Worm (Caenorhabditis elegans) whole organism, L3 larva: Measurements from ENCODE around the gene ant-1.4.

ENCODE experiments used
- R02D3.7 ChIP-seq: fragments of 150-350 bp; optimal IDR thresholded peaks from 2 replicates; lab custom pipeline; 2014; ENCODE audit warnings: missing biosample characterization, missing genetic modification characterization
- ZK546.5 ChIP-seq: sonication (generic microtip); optimal IDR thresholded peaks from 2 replicates; lab custom pipeline; 2017; ENCODE audit warnings: missing biosample characterization, missing genetic modification characterization
- ama-1 ChIP-seq: fragments of 150-350 bp; optimal IDR thresholded peaks from 2 replicates; lab custom pipeline; 2018
- ceh-16 ChIP-seq: sonication (generic microtip); optimal IDR thresholded peaks from 2 replicates; lab custom pipeline; 2017; ENCODE audit warnings: missing biosample characterization, missing genetic modification characterization
- ceh-28 ChIP-seq: fragments of 150-350 bp; optimal IDR thresholded peaks from 2 replicates; lab custom pipeline; 2014; ENCODE audit warnings: missing biosample characterization, missing genetic modification reagents, missing genetic modification characterization
- ceh-9 ChIP-seq: sonication (generic microtip); optimal IDR thresholded peaks from 2 replicates; lab custom pipeline; 2018; ENCODE audit warnings: missing biosample characterization, missing genetic modification characterization
- daf-12 ChIP-seq: fragments of 150-350 bp; optimal IDR thresholded peaks from 2 replicates; lab custom pipeline; 2014; ENCODE audit warnings: missing biosample characterization, missing genetic modification reagents, missing genetic modification characterization
- egl-27 ChIP-seq: sonication (generic microtip); optimal IDR thresholded peaks from 4 replicates; lab custom pipeline; 2017; ENCODE audit warnings: missing biosample characterization, missing genetic modification reagents, missing genetic modification characterization
- egl-5 ChIP-seq: fragments of 150-350 bp; optimal IDR thresholded peaks from 2 replicates; lab custom pipeline; 2017; ENCODE audit warnings: missing biosample characterization, missing genetic modification reagents, missing genetic modification characterization, inconsistent platforms
- elt-1 ChIP-seq: fragments of 150-350 bp; optimal IDR thresholded peaks from 2 replicates; lab custom pipeline; 2014; ENCODE audit warnings: missing biosample characterization, missing genetic modification characterization
- elt-2 ChIP-seq: sonication (generic microtip); optimal IDR thresholded peaks from 2 replicates; lab custom pipeline; 2016; ENCODE audit warnings: missing genetic modification reagents, mild to moderate bottlenecking, missing genetic modification characterization, missing compliant biosample characterization
- elt-3 ChIP-seq, 3 experiments: fragments of 150-350 bp in 1 of 3; sonication (generic microtip) in 2 of 3; optimal IDR thresholded peaks; 2 replicates in 2 of 3; 4 replicates in 1 of 3; lab custom pipeline; 2014 to 2017; ENCODE audit warnings: missing biosample characterization in 3 of 3, missing genetic modification characterization in 3 of 3
- fkh-10 ChIP-seq: sonication (generic microtip); optimal IDR thresholded peaks from 2 replicates; lab custom pipeline; 2017; ENCODE audit warnings: missing biosample characterization, missing genetic modification reagents, missing genetic modification characterization
- fkh-2 ChIP-seq: fragments of 150-350 bp; optimal IDR thresholded peaks from 2 replicates; lab custom pipeline; 2014; ENCODE audit warnings: missing biosample characterization, missing genetic modification reagents, missing genetic modification characterization
- fos-1 ChIP-seq: fragments of 150-350 bp; optimal IDR thresholded peaks from 2 replicates; lab custom pipeline; 2014; ENCODE audit warnings: missing biosample characterization, missing genetic modification characterization
- hmg-11 ChIP-seq: sonication (generic microtip); optimal IDR thresholded peaks from 2 replicates; lab custom pipeline; 2016; ENCODE audit warnings: missing genetic modification characterization, missing compliant biosample characterization
- jun-1 ChIP-seq: fragments of 150-350 bp; optimal IDR thresholded peaks from 2 replicates; lab custom pipeline; 2014; ENCODE audit warnings: missing biosample characterization, missing genetic modification reagents, missing genetic modification characterization
- lin-15B ChIP-seq: fragments of 150-350 bp; optimal IDR thresholded peaks from 2 replicates; lab custom pipeline; 2014; ENCODE audit warnings: missing biosample characterization, missing genetic modification characterization
- lin-39 ChIP-seq: fragments of 150-350 bp; optimal IDR thresholded peaks from 2 replicates; lab custom pipeline; 2018; ENCODE audit warnings: missing biosample characterization, missing genetic modification reagents, missing genetic modification characterization
- lsy-12 ChIP-seq: sonication (generic microtip); optimal IDR thresholded peaks from 2 replicates; lab custom pipeline; 2016; ENCODE audit warnings: mild to moderate bottlenecking, missing genetic modification characterization, missing compliant biosample characterization
- mdl-1 ChIP-seq: fragments of 150-350 bp; optimal IDR thresholded peaks from 2 replicates; lab custom pipeline; 2014; ENCODE audit warnings: missing biosample characterization, missing genetic modification characterization
- nfya-1 ChIP-seq: sonication (generic microtip); optimal IDR thresholded peaks from 2 replicates; lab custom pipeline; 2017; ENCODE audit warnings: missing genetic modification characterization, mild to moderate bottlenecking, missing compliant biosample characterization, antibody characterized with exemption, moderate library complexity; ENCODE audit not compliant: insufficient read depth
- nhr-11 ChIP-seq: fragments of 150-350 bp; optimal IDR thresholded peaks from 2 replicates; lab custom pipeline; 2014; ENCODE audit warnings: missing biosample characterization, missing genetic modification characterization
- nhr-12 ChIP-seq: fragments of 150-350 bp; optimal IDR thresholded peaks from 2 replicates; lab custom pipeline; 2014; ENCODE audit warnings: missing biosample characterization, missing genetic modification characterization
- nhr-23 ChIP-seq: fragments of 150-350 bp; optimal IDR thresholded peaks from 2 replicates; lab custom pipeline; 2014; ENCODE audit warnings: missing biosample characterization, missing genetic modification reagents, missing genetic modification characterization
- nhr-237 ChIP-seq: fragments of 150-350 bp; optimal IDR thresholded peaks from 2 replicates; lab custom pipeline; 2014; ENCODE audit warnings: missing biosample characterization, missing genetic modification characterization
- nhr-25 ChIP-seq: sonication (generic microtip); optimal IDR thresholded peaks from 2 replicates; lab custom pipeline; 2017; ENCODE audit warnings: missing biosample characterization, missing genetic modification characterization
- nhr-28 ChIP-seq: fragments of 150-350 bp; optimal IDR thresholded peaks from 2 replicates; lab custom pipeline; 2014; ENCODE audit warnings: missing biosample characterization, missing genetic modification characterization
- nhr-43 ChIP-seq: sonication (generic microtip); optimal IDR thresholded peaks from 2 replicates; lab custom pipeline; 2016; ENCODE audit warnings: mild to moderate bottlenecking, missing genetic modification characterization, missing compliant biosample characterization; ENCODE audit not compliant: poor library complexity, severe bottlenecking
- nhr-77 ChIP-seq: fragments of 150-350 bp; optimal IDR thresholded peaks from 2 replicates; lab custom pipeline; 2014; ENCODE audit warnings: missing biosample characterization, missing genetic modification characterization
- pha-4 ChIP-seq: fragments of 150-350 bp; optimal IDR thresholded peaks from 2 replicates; lab custom pipeline; 2014; ENCODE audit warnings: missing biosample characterization, missing genetic modification reagents, missing genetic modification characterization
- pqm-1 ChIP-seq: fragments of 150-350 bp; optimal IDR thresholded peaks from 2 replicates; lab custom pipeline; 2017; ENCODE audit warnings: missing biosample characterization, missing genetic modification characterization, inconsistent platforms
- sea-2 ChIP-seq: fragments of 150-350 bp; sonication (generic microtip); optimal IDR thresholded peaks from 4 replicates; lab custom pipeline; 2014; ENCODE audit warnings: missing biosample characterization, missing genetic modification reagents, missing genetic modification characterization
- tbx-2 ChIP-seq: sonication (generic microtip); optimal IDR thresholded peaks from 2 replicates; lab custom pipeline; 2016; ENCODE audit warnings: mild to moderate bottlenecking, missing genetic modification characterization, missing compliant biosample characterization
- unc-39 ChIP-seq: sonication (generic microtip); optimal IDR thresholded peaks from 4 replicates; lab custom pipeline; 2017; ENCODE audit warnings: missing biosample characterization, missing genetic modification characterization
- zag-1 ChIP-seq: fragments of 150-350 bp; optimal IDR thresholded peaks from 2 replicates; lab custom pipeline; 2014; ENCODE audit warnings: missing biosample characterization, missing genetic modification characterization
- ztf-11 ChIP-seq: fragments of 150-350 bp; optimal IDR thresholded peaks from 2 replicates; lab custom pipeline; 2014; ENCODE audit warnings: missing biosample characterization, missing genetic modification characterization
- ztf-4 ChIP-seq: fragments of 150-350 bp; optimal IDR thresholded peaks from 2 replicates; lab custom pipeline; 2014; ENCODE audit warnings: missing biosample characterization, missing genetic modification characterization

Gene ant-1.4

ce11 chrIV:8460208-8460607 lies at the start of gene ant-1.4:
Gene ant-1.4 (minus strand): TSS chrIV:8460308.
- no peak for TF ChIP-seq nhr-28 (tag; lab: Kevin White, UChicago)
- TF ChIP-seq lin-15B (tag; lab: Kevin White, UChicago) = no peak
- no peak for TF ChIP-seq ZK546.5 (tag; lab: Kevin White, UChicago)
- TF ChIP-seq ceh-16 (tag; lab: Kevin White, UChicago) = no peak
- TF ChIP-seq elt-2 (tag; lab: Kevin White, UChicago) = no peak
- TF ChIP-seq fkh-2 = no peak
- TF ChIP-seq hmg-11 (tag; lab: Kevin White, UChicago) = no peak
- no peak for TF ChIP-seq ztf-4 (tag; lab: Kevin White, UChicago)
- TF ChIP-seq nhr-23 (tag; lab: Kevin White, UChicago) = no peak
- no peak for TF ChIP-seq elt-3 (tag; optimal IDR thresholded peaks at IDR 0.05; lab: Kevin White, UChicago)
- no peak for TF ChIP-seq nfya-1 (tag; lab: Kevin White, UChicago)
- no peak for TF ChIP-seq ztf-11

ce11 chrIV:8506034-8506433 lies 45.9 kb upstream of the ant-1.4 start:
- TF ChIP-seq jun-1 (tag; lab: Kevin White, UChicago) (no peak), ama-1 (no peak), ceh-9 (tag; lab: Kevin White, UChicago) (no peak), fos-1 (tag; lab: Kevin White, UChicago) (no peak), tbx-2 (tag; lab: Kevin White, UChicago) (no peak), zag-1 (tag; lab: Kevin White, UChicago) (no peak), nfya-1 (tag; lab: Kevin White, UChicago) (no peak), pqm-1 (tag; lab: Kevin White, UChicago) (no peak), elt-1 (tag; lab: Kevin White, UChicago) (no peak), elt-3 (tag; optimal IDR thresholded peaks at IDR 0.05; lab: Kevin White, UChicago) (no peak), nhr-43 (tag; lab: Kevin White, UChicago) (no peak), R02D3.7 (tag; lab: Kevin White, UChicago) (no peak), ztf-11 (no peak), pha-4 (tag; lab: Kevin White, UChicago) (no peak), sea-2 (GFP tag; lab: Kevin White, UChicago) (no peak), mdl-1 (no peak), fkh-10 (GFP tag; lab: Kevin White, UChicago) (no peak), lsy-12 (tag; lab: Kevin White, UChicago) (no peak), nhr-12 (tag; lab: Kevin White, UChicago) (no peak), nhr-28 (tag; lab: Kevin White, UChicago) (no peak)

- TF ChIP-seq elt-2 (tag; lab: Kevin White, UChicago) = no peak
- TF ChIP-seq pha-4 (tag; lab: Kevin White, UChicago) = no peak
- no peak for TF ChIP-seq pqm-1 (tag; lab: Kevin White, UChicago)
- TF ChIP-seq lsy-12 (tag; lab: Kevin White, UChicago) = no peak
- TF ChIP-seq ZK546.5 (tag; lab: Kevin White, UChicago) = no peak
- no peak for TF ChIP-seq ama-1
- TF ChIP-seq unc-39 (tag; lab: Kevin White, UChicago) = no peak
- no peak for TF ChIP-seq egl-27 (tag; lab: Kevin White, UChicago)
- no peak for TF ChIP-seq egl-5 (tag; lab: Kevin White, UChicago)
- no peak for TF ChIP-seq elt-1 (tag; lab: Kevin White, UChicago)
- no peak for TF ChIP-seq mdl-1
- no peak for TF ChIP-seq ceh-28 (tag; lab: Kevin White, UChicago)
- TF ChIP-seq nhr-77 = no peak
- TF ChIP-seq, all 47 proteins: peak for 0
These were observed 41.3 kb upstream of the ant-1.4 start, which contains the start of gene C28C12.1 for ce11 chrIV:8501382-8501781. Gene C28C12.1 (plus strand): TSS chrIV:8501682.

- TF ChIP-seq ztf-4 (tag; lab: Kevin White, UChicago) (no peak), unc-39 (tag; lab: Kevin White, UChicago) (no peak), lin-39 (tag; lab: Kevin White, UChicago) (no peak), elt-2 (tag; lab: Kevin White, UChicago) (no peak), elt-3 (tag; optimal IDR thresholded peaks at IDR 0.05; lab: Kevin White, UChicago) (no peak), ztf-11 (no peak), nhr-11 (no peak), nhr-237 (tag; lab: Kevin White, UChicago) (no peak), daf-12 (tag; lab: Kevin White, UChicago) (no peak), nhr-77 (no peak), pqm-1 (tag; lab: Kevin White, UChicago) (no peak), pha-4 (tag; lab: Kevin White, UChicago) (no peak), nfya-1 (tag; lab: Kevin White, UChicago) (no peak), nhr-23 (tag; lab: Kevin White, UChicago) (no peak), nhr-25 (tag; lab: Kevin White, UChicago) (no peak)
These were observed 39.8 kb upstream of the ant-1.4 start for ce11 chrIV:8499956-8500355.
